Worm (Caenorhabditis elegans) whole organism, L2 larva: ENCODE data around the gene metl-9.

Experiments used
- C34F6.9 ChIP-seq: fragments of 150-350 bp; optimal IDR thresholded peaks from 2 replicates; lab custom pipeline; 2014; ENCODE audit warnings: missing biosample characterization, missing genetic modification characterization
- F13H6.1 ChIP-seq: sonication (generic microtip); optimal IDR thresholded peaks from 2 replicates; lab custom pipeline; 2016; ENCODE audit warnings: missing genetic modification characterization, missing compliant biosample characterization
- Y55F3AM.14 ChIP-seq: fragments of 200-800 bp; sonication (Bioruptor generic); optimal IDR thresholded peaks from 2 replicates; lab custom pipeline; 2018; ENCODE audit warnings: mild to moderate bottlenecking, missing genetic modification characterization, missing compliant biosample characterization
- ZK546.5 ChIP-seq: sonication (generic microtip); optimal IDR thresholded peaks from 2 replicates; lab custom pipeline; 2017; ENCODE audit warnings: missing biosample characterization, missing genetic modification characterization
- aly-2 ChIP-seq: fragments of 150-350 bp; optimal IDR thresholded peaks from 2 replicates; lab custom pipeline; 2014; ENCODE audit warnings: missing biosample characterization, missing genetic modification characterization
- ama-1 ChIP-seq: fragments of 150-350 bp; optimal IDR thresholded peaks from 2 replicates; lab custom pipeline; 2018; ENCODE audit warnings: inconsistent platforms
- blmp-1 ChIP-seq: sonication (generic microtip); optimal IDR thresholded peaks from 2 replicates; lab custom pipeline; 2017; ENCODE audit warnings: missing genetic modification characterization, mild to moderate bottlenecking, missing compliant biosample characterization, antibody characterized with exemption, moderate library complexity; ENCODE audit not compliant: insufficient read depth
- ceh-16 ChIP-seq: fragments of 150-350 bp; optimal IDR thresholded peaks from 2 replicates; lab custom pipeline; 2014; ENCODE audit warnings: missing biosample characterization, missing genetic modification characterization
- ceh-82 ChIP-seq: fragments of 150-350 bp; optimal IDR thresholded peaks from 2 replicates; lab custom pipeline; 2014; ENCODE audit warnings: missing biosample characterization, missing genetic modification characterization
- crh-2 ChIP-seq: sonication (generic microtip); optimal IDR thresholded peaks from 2 replicates; lab custom pipeline; 2017; ENCODE audit warnings: missing biosample characterization, missing genetic modification characterization
- dmd-4 ChIP-seq: sonication (generic microtip); optimal IDR thresholded peaks from 2 replicates; lab custom pipeline; 2017; ENCODE audit warnings: missing biosample characterization, missing genetic modification characterization
- elt-1 ChIP-seq: fragments of 150-350 bp; optimal IDR thresholded peaks from 2 replicates; lab custom pipeline; 2014; ENCODE audit warnings: missing biosample characterization, missing genetic modification characterization
- elt-3 ChIP-seq: sonication (generic microtip); optimal IDR thresholded peaks from 2 replicates; lab custom pipeline; 2017; ENCODE audit warnings: missing biosample characterization, missing genetic modification characterization
- fos-1 ChIP-seq: fragments of 150-350 bp; optimal IDR thresholded peaks from 2 replicates; lab custom pipeline; 2014; ENCODE audit warnings: missing biosample characterization, missing genetic modification characterization
- gmeb-1 ChIP-seq: fragments of 150-350 bp; optimal IDR thresholded peaks from 2 replicates; lab custom pipeline; 2014; ENCODE audit warnings: missing biosample characterization, missing genetic modification characterization
- lin-11 ChIP-seq: fragments of 150-350 bp; sonication (generic microtip); optimal IDR thresholded peaks from 2 replicates; lab custom pipeline; 2014; ENCODE audit warnings: missing biosample characterization, missing genetic modification characterization, inconsistent platforms, mixed read lengths
- lin-39 ChIP-seq: fragments of 150-350 bp; optimal IDR thresholded peaks from 2 replicates; lab custom pipeline; 2014; ENCODE audit warnings: missing biosample characterization, missing genetic modification reagents, missing genetic modification characterization
- lsy-2 ChIP-seq, 2 experiments: fragments of 150-350 bp in 1 of 2; sonication (generic microtip) in 1 of 2; optimal IDR thresholded peaks; 2 replicates each; lab custom pipeline; 2014 to 2017; ENCODE audit warnings: missing biosample characterization in 2 of 2, missing genetic modification characterization in 2 of 2
- mab-5 ChIP-seq: fragments of 150-350 bp; optimal IDR thresholded peaks from 2 replicates; lab custom pipeline; 2014; ENCODE audit warnings: missing biosample characterization, missing genetic modification characterization
- mdl-1 ChIP-seq, 2 experiments: fragments of 150-350 bp in 1 of 2; sonication (generic microtip) in 1 of 2; optimal IDR thresholded peaks; 2 replicates each; lab custom pipeline; 2017; ENCODE audit warnings: missing biosample characterization in 2 of 2, missing genetic modification characterization in 2 of 2
- nhr-11 ChIP-seq: fragments of 150-350 bp; optimal IDR thresholded peaks from 2 replicates; lab custom pipeline; 2014; ENCODE audit warnings: missing biosample characterization, missing genetic modification characterization
- nhr-12 ChIP-seq: fragments of 150-350 bp; optimal IDR thresholded peaks from 2 replicates; lab custom pipeline; 2014; ENCODE audit warnings: missing biosample characterization, missing genetic modification characterization
- nhr-129 ChIP-seq: fragments of 150-350 bp; optimal IDR thresholded peaks from 2 replicates; lab custom pipeline; 2014; ENCODE audit warnings: missing biosample characterization, missing genetic modification characterization
- nhr-21 ChIP-seq: fragments of 150-350 bp; optimal IDR thresholded peaks from 2 replicates; lab custom pipeline; 2014; ENCODE audit warnings: missing biosample characterization, missing genetic modification characterization
- nhr-23 ChIP-seq: fragments of 150-350 bp; optimal IDR thresholded peaks from 2 replicates; lab custom pipeline; 2014; ENCODE audit warnings: missing biosample characterization, missing genetic modification reagents, missing genetic modification characterization
- nhr-237 ChIP-seq: fragments of 150-350 bp; optimal IDR thresholded peaks from 2 replicates; lab custom pipeline; 2014; ENCODE audit warnings: missing biosample characterization, missing genetic modification characterization
- nhr-25 ChIP-seq: fragments of 150-350 bp; sonication (generic microtip); optimal IDR thresholded peaks from 3 replicates; lab custom pipeline; 2014; ENCODE audit warnings: missing biosample characterization, missing genetic modification characterization
- skn-1 ChIP-seq: sonication (generic microtip); optimal IDR thresholded peaks from 2 replicates; lab custom pipeline; 2017; ENCODE audit warnings: missing biosample characterization, missing genetic modification characterization
- sma-3 ChIP-seq: sonication (generic microtip); optimal IDR thresholded peaks from 2 replicates; lab custom pipeline; 2016; ENCODE audit warnings: missing genetic modification reagents, missing genetic modification characterization, missing compliant biosample characterization
- sma-9 ChIP-seq, 2 experiments: fragments of 150-350 bp in 1 of 2; sonication (generic microtip) in 1 of 2; optimal IDR thresholded peaks; 2 replicates each; lab custom pipeline; 2014 to 2016; ENCODE audit warnings: missing genetic modification characterization in 2 of 2, mild to moderate bottlenecking in 1 of 2, missing biosample characterization in 1 of 2, missing compliant biosample characterization in 1 of 2, missing genetic modification reagents in 1 of 2, moderate library complexity in 1 of 2
- snpc-4 ChIP-seq: fragments of 150-350 bp; optimal IDR thresholded peaks from 2 replicates; lab custom pipeline; 2014; ENCODE audit warnings: missing biosample characterization, missing genetic modification characterization
- unc-39 ChIP-seq: fragments of 150-350 bp; optimal IDR thresholded peaks from 2 replicates; lab custom pipeline; 2014; ENCODE audit warnings: missing biosample characterization, missing genetic modification characterization
- unc-55 ChIP-seq: fragments of 150-350 bp; sonication (generic microtip); optimal IDR thresholded peaks from 3 replicates; lab custom pipeline; 2014; ENCODE audit warnings: missing biosample characterization, missing genetic modification reagents, missing genetic modification characterization
- unc-62 ChIP-seq: fragments of 150-350 bp; optimal IDR thresholded peaks from 2 replicates; lab custom pipeline; 2014; ENCODE audit warnings: missing biosample characterization, missing genetic modification reagents, missing genetic modification characterization
- zag-1 ChIP-seq: fragments of 150-350 bp; optimal IDR thresholded peaks from 2 replicates; lab custom pipeline; 2014; ENCODE audit warnings: missing biosample characterization, missing genetic modification characterization
- ztf-1 ChIP-seq: fragments of 200-800 bp; sonication (Bioruptor generic); conservative IDR thresholded peaks from 2 replicates; pipeline ENCODE4 v1.3.6; 2022; ENCODE audit warnings: missing genetic modification characterization, missing compliant biosample characterization
- ztf-11 ChIP-seq: sonication (generic microtip); optimal IDR thresholded peaks from 2 replicates; lab custom pipeline; 2017; ENCODE audit warnings: missing biosample characterization, missing genetic modification characterization

Gene metl-9

DNA sequence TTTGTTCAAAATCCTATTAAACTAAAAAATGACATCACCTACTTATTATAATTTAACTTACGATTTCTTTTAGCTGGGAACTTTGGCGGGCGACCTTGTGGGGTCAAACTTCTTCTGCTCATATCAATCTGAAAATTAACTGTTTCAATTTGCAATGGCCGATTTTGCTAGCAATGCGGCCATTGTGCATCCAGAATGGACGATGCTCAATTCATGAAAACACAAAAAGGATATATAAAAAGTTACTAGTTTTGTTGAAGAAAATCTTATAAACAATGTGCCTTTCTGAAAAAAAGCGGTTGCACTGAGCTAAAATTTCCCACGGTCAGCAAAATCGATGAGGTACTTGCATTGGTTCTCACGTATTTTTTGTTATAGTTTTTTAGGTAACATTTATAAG lies 24.7 kb downstream of the metl-9 start, which contains the start of gene C31H2.3:
C31H2.3 (minus strand) TSS at position 101 of the 400 bp plus-strand sequence.
- TF ChIP-seq mab-5 (tag; lab: Kevin White, UChicago) (no peak), fos-1 (tag; lab: Kevin White, UChicago) (no peak), crh-2 (no peak), C34F6.9 (tag; lab: Kevin White, UChicago) (no peak)

DNA sequence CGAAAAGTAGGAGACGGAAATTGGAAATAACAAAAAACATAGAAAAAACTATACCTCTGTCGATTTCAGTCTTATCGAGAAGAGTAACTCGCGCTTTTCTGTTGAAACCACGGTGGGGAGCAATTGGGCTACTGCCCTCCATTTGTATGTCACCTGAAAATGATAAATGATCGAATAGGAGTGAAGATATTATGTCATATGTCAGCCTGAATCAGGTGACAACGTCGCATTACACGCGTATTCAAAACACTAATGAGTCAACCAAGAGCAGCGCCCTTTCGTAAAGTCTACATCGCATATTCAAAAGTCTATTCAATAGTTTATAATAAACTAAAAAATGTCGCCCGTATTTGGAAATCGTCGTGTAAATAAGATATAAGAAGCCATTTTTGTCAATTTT lies 26.0 kb downstream of the metl-9 start:
- no peak for TF ChIP-seq nhr-23
- TF ChIP-seq unc-62 (GFP tag; lab: Kevin White, UChicago) = no peak
- TF ChIP-seq ztf-1 (GFP tag; lab: Robert Waterston, UW) = no peak
- no peak for TF ChIP-seq skn-1 (tag; lab: Kevin White, UChicago)
- TF ChIP-seq fos-1 (tag; lab: Kevin White, UChicago) = no peak
- no peak for TF ChIP-seq Y55F3AM.14 (GFP tag; lab: Kevin White, UChicago)
- no peak for TF ChIP-seq snpc-4 (tag; lab: Kevin White, UChicago)
- TF ChIP-seq mab-5 (tag; lab: Kevin White, UChicago) = no peak
- no peak for TF ChIP-seq nhr-25 (tag; lab: Kevin White, UChicago)
- TF ChIP-seq gmeb-1 (tag; lab: Kevin White, UChicago) = no peak
- no peak for TF ChIP-seq lsy-2 (tag; optimal IDR thresholded peaks at IDR 0.05; lab: Kevin White, UChicago)
- no peak for TF ChIP-seq ama-1 (lab: Kevin White, UChicago)
- no peak for TF ChIP-seq elt-3 (tag; lab: Kevin White, UChicago)
- no peak for TF ChIP-seq sma-3
- TF ChIP-seq elt-1 = no peak
- no peak for TF ChIP-seq crh-2
- TF ChIP-seq F13H6.1 = no peak
- no peak for TF ChIP-seq zag-1 (tag; lab: Kevin White, UChicago)
- TF ChIP-seq ceh-16 (tag; lab: Kevin White, UChicago) = no peak

DNA sequence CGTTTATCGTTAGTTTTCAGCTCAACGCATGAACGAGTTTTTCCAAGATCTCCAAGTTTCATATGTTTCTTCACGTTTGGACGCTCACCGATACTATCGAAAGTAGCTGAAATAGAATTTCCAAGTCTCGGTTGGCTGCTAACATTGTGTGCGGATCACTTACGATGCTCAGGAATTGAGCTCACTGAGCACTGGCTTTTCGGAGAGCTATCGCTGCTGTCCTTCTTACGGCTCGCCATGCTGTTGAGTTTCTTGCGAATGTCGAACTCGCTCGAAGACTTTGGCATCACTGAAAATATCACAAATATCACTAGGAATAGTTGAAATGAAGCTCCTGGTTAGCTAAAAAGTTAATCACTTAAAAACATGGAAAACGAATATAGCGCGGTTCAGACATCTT lies 27.1 kb downstream of the metl-9 start:
- TF ChIP-seq ceh-82 (tag; lab: Kevin White, UChicago) (no peak), nhr-237 (no peak), dmd-4 (no peak), elt-3 (tag; lab: Kevin White, UChicago) (no peak), sma-9 (GFP tag; optimal IDR thresholded peaks at IDR 0.05; lab: Kevin White, UChicago) (no peak), sma-9 (tag; optimal IDR thresholded peaks at IDR 0.05; lab: Kevin White, UChicago) (no peak), blmp-1 (no peak), fos-1 (tag; lab: Kevin White, UChicago) (no peak), mab-5 (tag; lab: Kevin White, UChicago) (no peak), ztf-11 (tag; lab: Kevin White, UChicago) (no peak), gmeb-1 (tag; lab: Kevin White, UChicago) (no peak), nhr-21 (tag; lab: Kevin White, UChicago) (no peak), skn-1 (tag; lab: Kevin White, UChicago) (no peak), ZK546.5 (tag; lab: Kevin White, UChicago) (no peak)

DNA sequence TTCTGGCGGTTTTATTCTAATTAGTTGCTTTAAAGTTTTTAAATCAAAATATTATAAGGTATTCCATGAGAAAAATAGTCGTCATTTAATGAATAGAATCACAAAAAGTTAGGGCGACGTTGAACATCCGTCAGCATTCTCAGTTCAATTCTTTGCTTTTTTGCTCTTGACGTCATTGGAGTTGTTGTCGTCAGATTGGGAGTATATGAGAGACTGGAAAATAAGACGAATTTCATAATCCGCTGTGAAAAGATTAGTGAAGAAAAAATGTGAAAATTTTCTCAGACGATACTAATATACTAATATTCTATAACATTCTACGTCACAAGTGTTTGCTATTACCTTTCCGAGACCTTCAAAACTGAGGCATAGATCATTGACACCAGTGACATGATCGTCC lies 27.5 kb downstream of the metl-9 start:
- TF ChIP-seq ztf-11 (tag; lab: Kevin White, UChicago) = no peak
- peak; percentile 5 for TF ChIP-seq nhr-21 (tag; lab: Kevin White, UChicago)
- TF ChIP-seq nhr-23 = no peak
- no peak for TF ChIP-seq elt-3 (tag; lab: Kevin White, UChicago)
- no peak for TF ChIP-seq nhr-11
- TF ChIP-seq nhr-12 (tag; lab: Kevin White, UChicago) = no peak
- TF ChIP-seq crh-2 = no peak
- no peak for TF ChIP-seq ztf-1 (GFP tag; lab: Robert Waterston, UW)
- no peak for TF ChIP-seq aly-2 (tag; lab: Kevin White, UChicago)
- TF ChIP-seq snpc-4 (tag; lab: Kevin White, UChicago) = no peak
- no peak for TF ChIP-seq gmeb-1 (tag; lab: Kevin White, UChicago)
- no peak for TF ChIP-seq unc-39
- no peak for TF ChIP-seq unc-62 (GFP tag; lab: Kevin White, UChicago)
- peak; percentile 42 for TF ChIP-seq unc-55 (GFP tag; lab: Kevin White, UChicago)
- no peak for TF ChIP-seq mdl-1 (tag; optimal IDR thresholded peaks at IDR 0.05; lab: Kevin White, UChicago)
- no peak for TF ChIP-seq blmp-1
- no peak for TF ChIP-seq Y55F3AM.14 (GFP tag; lab: Kevin White, UChicago)
- peak in 1 of 2 experiments; percentile 19 for TF ChIP-seq lsy-2 (tag; optimal IDR thresholded peaks at IDR 0.05; lab: Kevin White, UChicago)
- no peak for TF ChIP-seq lin-11
- TF ChIP-seq ceh-82 (tag; lab: Kevin White, UChicago) = no peak
- TF ChIP-seq dmd-4 = no peak
- TF ChIP-seq ZK546.5 (tag; lab: Kevin White, UChicago) = no peak
- no peak for TF ChIP-seq sma-3
- no peak for TF ChIP-seq sma-9 (GFP tag; optimal IDR thresholded peaks at IDR 0.05; lab: Kevin White, UChicago)
- TF ChIP-seq sma-9 (tag; optimal IDR thresholded peaks at IDR 0.05; lab: Kevin White, UChicago) = no peak
- no peak for TF ChIP-seq lin-39
- TF ChIP-seq nhr-129 (tag; lab: Kevin White, UChicago) = no peak
